Fruit fly (Drosophila melanogaster): ENCODE measurements around the gene CG15423.

- TF ChIP-seq Dll (optimal IDR thresholded peaks at IDR 0.05) (no peak), psq (optimal IDR thresholded peaks at IDR 0.05) (no peak), CG8478 (optimal IDR thresholded peaks at IDR 0.05) (no peak), pan (optimal IDR thresholded peaks at IDR 0.05) (no peak), EcR (GFP tag; optimal IDR thresholded peaks at IDR 0.05) (no peak)
Observed at dm6 chr2L:3991638-3992037, 14.2 kb upstream of the CG15423 start, which contains the start of gene fred.
